Fruit fly (Drosophila melanogaster): ENCODE measurements around the gene Ubr3.

The Ubr3 gene

DNA sequence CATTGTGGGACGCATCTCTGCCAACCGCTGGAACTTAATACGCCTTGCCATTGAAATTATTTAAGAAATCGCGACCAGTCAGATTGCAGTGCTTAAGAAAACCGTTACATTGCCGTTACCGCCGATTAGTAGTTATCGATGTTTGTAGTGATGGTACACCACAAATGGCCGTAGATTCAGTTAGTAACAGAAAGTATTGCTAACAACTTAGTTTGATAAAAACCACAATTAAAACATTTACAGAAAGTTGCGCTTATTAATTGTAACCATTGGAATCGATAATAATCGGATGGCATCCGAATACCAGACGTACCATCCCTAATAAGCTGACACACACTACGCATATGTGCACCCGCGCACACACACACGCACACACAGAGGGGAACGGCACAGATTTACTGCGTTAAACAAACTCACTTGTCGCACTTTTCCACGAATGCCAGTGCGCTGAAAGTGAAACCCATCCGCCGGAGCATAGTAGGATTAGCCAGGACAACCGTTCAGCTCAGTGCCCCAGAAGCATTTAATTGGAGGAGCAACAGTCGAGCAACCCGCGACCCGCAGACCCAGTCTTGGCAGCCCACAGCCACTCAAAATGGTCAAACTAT, 15.5 kb upstream of the Ubr3 start, which contains the start of the genes hdm and Ykt6 (continued):
- TF ChIP-seq CG7745 (tag; optimal IDR thresholded peaks at IDR 0.05) (no peak), Dfd (GFP tag; optimal IDR thresholded peaks at IDR 0.05) (no peak), CG34422 (GFP tag; IDR thresholded peaks at IDR 0.05) (peak; percentile 86), gem (tag; optimal IDR thresholded peaks at IDR 0.05) (peak; percentile 83), mirr (GFP tag; optimal IDR thresholded peaks at IDR 0.05) (no peak), E2f2 (GFP tag; IDR thresholded peaks at IDR 0.05) (peak; percentile 85), CG13424 (tag; optimal IDR thresholded peaks at IDR 0.05) (peak; percentile 82), CG1647 (GFP tag; optimal IDR thresholded peaks at IDR 0.05) (peak; percentile 72), tx (GFP tag; optimal IDR thresholded peaks at IDR 0.05) (peak; percentile 74), CG1602 (GFP tag; optimal IDR thresholded peaks at IDR 0.05) (peak; percentile 76), CG30403 (GFP tag; optimal IDR thresholded peaks at IDR 0.05) (peak; percentile 83), Mes4 (GFP tag; optimal IDR thresholded peaks at IDR 0.05) (peak; percentile 61), her (GFP tag; optimal IDR thresholded peaks at IDR 0.05) (peak; percentile 87), shn (GFP tag; optimal IDR thresholded peaks at IDR 0.05) (peak; percentile 83), row (GFP tag; IDR thresholded peaks at IDR 0.05) (peak; percentile 85), CG5245 (GFP tag; optimal IDR thresholded peaks at IDR 0.05) (peak; percentile 76), peb (GFP tag; IDR thresholded peaks at IDR 0.05) (peak; percentile 73), CG11456 (GFP tag; IDR thresholded peaks at IDR 0.05) (no peak; the same call in 1 of the 3 replicates), cwo (GFP tag; optimal IDR thresholded peaks at IDR 0.05) (no peak), CG12071 (GFP tag; optimal IDR thresholded peaks at IDR 0.05) (no peak), ham (GFP tag; IDR thresholded peaks at IDR 0.05) (no peak), zf30C (GFP tag; optimal IDR thresholded peaks at IDR 0.05) (no peak), Aef1 (GFP tag; IDR thresholded peaks at IDR 0.05) (peak; percentile 72; the same call in 2 of the 3 replicates), CG12236 (GFP tag; optimal IDR thresholded peaks at IDR 0.05) (peak; percentile 34), sisA (GFP tag; IDR thresholded peaks at IDR 0.05) (peak; percentile 71), CG11093 (GFP tag; IDR thresholded peaks at IDR 0.05) (peak; percentile 68), ro (GFP tag; IDR thresholded peaks at IDR 0.05) (0 out of 2 replicates have a peak, but pooled peaks have one; percentile 44), pita (GFP tag; optimal IDR thresholded peaks at IDR 0.05) (no peak), dm (GFP tag; optimal IDR thresholded peaks at IDR 0.05) (peak; percentile 67), D19A (tag; optimal IDR thresholded peaks at IDR 0.05) (peak; percentile 59), vvl (GFP tag; IDR thresholded peaks at IDR 0.05) (peak; percentile 92), nerfin-2 (GFP tag; IDR thresholded peaks at IDR 0.05; ENCODE audit: partially characterized antibody) (peak; percentile 94), CG15601 (tag; optimal IDR thresholded peaks at IDR 0.05) (peak; percentile 66), CG30020 (tag; optimal IDR thresholded peaks at IDR 0.05) (peak; percentile 44), Lhr (GFP tag; optimal IDR thresholded peaks at IDR 0.05) (peak; percentile 52), corto (GFP tag; optimal IDR thresholded peaks at IDR 0.05) (peak; percentile 3), CG12391 (tag; optimal IDR thresholded peaks at IDR 0.05) (peak; percentile 87), grn (GFP tag; optimal IDR thresholded peaks at IDR 0.05) (no peak), gsb (GFP tag; IDR thresholded peaks at IDR 0.05) (peak; percentile 64; the same call in 1 of the 2 replicates)

DNA sequence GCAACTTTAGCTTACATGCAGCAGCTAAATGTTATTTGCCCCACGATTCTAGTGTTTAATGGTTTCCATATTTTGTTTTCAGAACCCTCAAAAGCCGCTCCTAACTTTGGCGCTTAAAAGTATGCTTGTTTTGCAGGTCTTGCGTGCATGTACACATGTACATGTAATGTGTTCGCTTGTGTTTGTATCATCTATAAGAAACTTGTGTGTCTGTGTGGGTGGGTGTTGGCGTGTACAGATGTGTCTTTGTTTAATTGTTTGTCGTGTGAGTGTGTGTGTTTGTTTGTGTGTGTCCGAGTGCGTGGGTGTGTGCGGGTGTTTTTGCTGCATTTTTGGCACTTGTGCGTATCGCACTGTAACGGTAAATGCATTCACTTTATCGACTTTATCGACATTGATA, 12.6 kb upstream of the Ubr3 start:
- TF ChIP-seq hkb (optimal IDR thresholded peaks at IDR 0.05) (no peak), hkb (GFP tag; IDR thresholded peaks at IDR 0.05) (no peak), CG34376 (GFP tag; optimal IDR thresholded peaks at IDR 0.05) (no peak), Chrac-16 (GFP tag; optimal IDR thresholded peaks at IDR 0.05) (no peak), Pdp1 (GFP tag; optimal IDR thresholded peaks at IDR 0.05) (no peak), Scr (GFP tag; IDR thresholded peaks at IDR 0.05; ENCODE audit: partially characterized antibody) (0 out of 2 replicates have a peak, but pooled peaks have one; percentile 14), sim (GFP tag; IDR thresholded peaks at IDR 0.05) (no peak), CG8478 (optimal IDR thresholded peaks at IDR 0.05) (peak; percentile 83), cg (GFP tag; optimal IDR thresholded peaks at IDR 0.05) (peak; percentile 92), z (GFP tag; IDR thresholded peaks at IDR 0.05) (no peak), chinmo (GFP tag; IDR thresholded peaks at IDR 0.05; ENCODE audit: partially characterized antibody) (0 out of 4 replicates have a peak, but pooled peaks have one; percentile 37), Dfd (GFP tag; optimal IDR thresholded peaks at IDR 0.05) (peak in 1 of 2 experiments; percentile 41), pan (optimal IDR thresholded peaks at IDR 0.05) (no peak), pan (GFP tag; optimal IDR thresholded peaks at IDR 0.05 in 1 of 2, IDR thresholded peaks at IDR 0.05 in 1 of 2) (no peak)

All from whole organism, embryonic.